Worm (Caenorhabditis elegans): Measurements from ENCODE around the gene srg-39.

ce11 chrV:11127197-11127596 lies 25.0 kb downstream of the srg-39 start, which contains the start of gene jmjd-5:
- TF ChIP-seq dve-1 (tag; optimal IDR thresholded peaks at IDR 0.05): no peak
- no peak for TF ChIP-seq K02D7.2 (tag; optimal IDR thresholded peaks at IDR 0.05)
- no peak for TF ChIP-seq fkh-6 (tag; optimal IDR thresholded peaks at IDR 0.05)
- TF ChIP-seq ama-1 (optimal IDR thresholded peaks at IDR 0.05): no peak
- no peak for TF ChIP-seq pha-4 (tag; optimal IDR thresholded peaks at IDR 0.05)
- no peak for TF ChIP-seq hlh-6 (tag; optimal IDR thresholded peaks at IDR 0.05)
- no peak for TF ChIP-seq tbx-7 (tag; optimal IDR thresholded peaks at IDR 0.05)
- no peak for TF ChIP-seq F13H6.1 (tag; optimal IDR thresholded peaks at IDR 0.05)
- no peak for TF ChIP-seq pqm-1 (tag; optimal IDR thresholded peaks at IDR 0.05)
- TF ChIP-seq ttx-3 (tag; optimal IDR thresholded peaks at IDR 0.05): no peak
- no peak for TF ChIP-seq ceh-31 (tag; optimal IDR thresholded peaks at IDR 0.05)
- no peak for TF ChIP-seq tbx-2 (tag; optimal IDR thresholded peaks at IDR 0.05)
- no peak for TF ChIP-seq Y22D7AL.16 (tag; optimal IDR thresholded peaks at IDR 0.05)

All from whole organism, late embryonic.